Fruit fly (Drosophila melanogaster) whole organism, embryonic: ENCODE results near the gene Tsp5D.

ENCODE experiments used
- Adf1 ChIP-seq: fragments of 200-800 bp; sonication (Bioruptor generic); IDR thresholded peaks from 2 replicates; pipeline ENCODE4 v1.3.6; 2022; ENCODE audit warnings: missing biosample characterization, missing genetic modification characterization
- BEAF-32 ChIP-seq: fragments of 200-800 bp; sonication (Bioruptor generic); optimal IDR thresholded peaks from 3 replicates; lab custom pipeline; 2017; ENCODE audit warnings: missing biosample characterization, missing genetic modification characterization, mild to moderate bottlenecking, moderate library complexity, missing genetic modification reagents
- Bgb ChIP-seq: fragments of 200-800 bp; sonication (Bioruptor generic); IDR thresholded peaks from 2 replicates; pipeline ENCODE4 v1.3.6; 2022; ENCODE audit warnings: missing biosample characterization, missing genetic modification characterization; ENCODE audit not compliant: partially characterized antibody
- CG11504 ChIP-seq: fragments of 200-800 bp; sonication (Bioruptor generic); optimal IDR thresholded peaks from 3 replicates; lab custom pipeline; 2019; ENCODE audit warnings: missing biosample characterization, mild to moderate bottlenecking, missing genetic modification characterization, moderate library complexity
- CG13624 ChIP-seq: fragments of 200-800 bp; sonication (Bioruptor generic); optimal IDR thresholded peaks from 2 replicates; lab custom pipeline; 2016; ENCODE audit warnings: missing biosample characterization, missing genetic modification characterization
- CG14667 ChIP-seq: fragments of 200-800 bp; sonication (Bioruptor generic); IDR thresholded peaks from 2 replicates; pipeline ENCODE4 v1.3.6; 2022; ENCODE audit warnings: missing biosample characterization, missing genetic modification characterization
- CG14710 ChIP-seq: fragments of 200-800 bp; sonication (Bioruptor generic); optimal IDR thresholded peaks from 3 replicates; lab custom pipeline; 2019; ENCODE audit warnings: missing biosample characterization, mild to moderate bottlenecking, missing genetic modification characterization, moderate library complexity
- CG15479 ChIP-seq: fragments of 200-800 bp; sonication (Bioruptor generic); optimal IDR thresholded peaks from 3 replicates; lab custom pipeline; 2019; ENCODE audit warnings: missing biosample characterization, mild to moderate bottlenecking, missing genetic modification characterization, moderate library complexity
- CG15514 ChIP-seq: fragments of 200-800 bp; sonication (Bioruptor generic); optimal IDR thresholded peaks from 3 replicates; lab custom pipeline; 2017; ENCODE audit warnings: missing biosample characterization, missing genetic modification characterization, mild to moderate bottlenecking, moderate library complexity, missing genetic modification reagents
- CG1832 ChIP-seq: fragments of 200-800 bp; sonication (Bioruptor generic); optimal IDR thresholded peaks from 2 replicates; lab custom pipeline; 2017; ENCODE audit warnings: missing biosample characterization, mild to moderate bottlenecking, missing genetic modification characterization, inconsistent platforms
- CG18619 ChIP-seq: fragments of 200-800 bp; sonication (Bioruptor generic); optimal IDR thresholded peaks from 3 replicates; lab custom pipeline; 2017; ENCODE audit warnings: missing biosample characterization, mild to moderate bottlenecking, missing genetic modification characterization
- CG2712 ChIP-seq: fragments of 200-800 bp; optimal IDR thresholded peaks from 3 replicates; lab custom pipeline; 2019; ENCODE audit warnings: missing biosample characterization, mild to moderate bottlenecking, missing genetic modification characterization, moderate library complexity
- CG34224 ChIP-seq: fragments of 200-800 bp; sonication (Bioruptor generic); IDR thresholded peaks from 3 replicates; pipeline ENCODE4 v1.3.6; 2022; ENCODE audit warnings: missing biosample characterization, missing genetic modification characterization; ENCODE audit not compliant: partially characterized antibody
- CG34422 ChIP-seq: fragments of 200-800 bp; sonication (Bioruptor generic); IDR thresholded peaks from 3 replicates; pipeline ENCODE4 v1.3.6; 2022; ENCODE audit warnings: missing biosample characterization, missing genetic modification characterization
- CG6791 ChIP-seq: fragments of 200-800 bp; sonication (Bioruptor generic); IDR thresholded peaks from 3 replicates; pipeline ENCODE4 v1.3.6; 2022; ENCODE audit warnings: missing biosample characterization, missing genetic modification characterization; ENCODE audit not compliant: partially characterized antibody
- CG7357 ChIP-seq: fragments of 200-800 bp; sonication (Bioruptor generic); IDR thresholded peaks from 3 replicates; pipeline ENCODE4 v1.3.6; 2022; ENCODE audit warnings: missing biosample characterization, missing genetic modification characterization
- Dref ChIP-seq: fragments of 200-800 bp; sonication (Bioruptor generic); IDR thresholded peaks from 2 replicates; pipeline ENCODE4 v1.3.6; 2022; ENCODE audit warnings: missing biosample characterization, missing genetic modification characterization
- Drgx ChIP-seq: fragments of 200-800 bp; sonication (Bioruptor generic); IDR thresholded peaks from 2 replicates; pipeline ENCODE4 v1.3.6; 2022; ENCODE audit warnings: missing biosample characterization, missing genetic modification characterization
- Ets97D ChIP-seq: fragments of 200-800 bp; sonication (Bioruptor generic); optimal IDR thresholded peaks from 3 replicates; lab custom pipeline; 2016; ENCODE audit warnings: missing biosample characterization, missing genetic modification characterization
- MBD-R2 ChIP-seq: fragments of 200-800 bp; sonication (Bioruptor generic); IDR thresholded peaks from 2 replicates; pipeline ENCODE4 v1.3.6; 2022; ENCODE audit warnings: missing biosample characterization, missing genetic modification characterization
- MESR4 ChIP-seq: fragments of 200-800 bp; sonication (Bioruptor generic); optimal IDR thresholded peaks from 2 replicates; lab custom pipeline; 2018; ENCODE audit warnings: missing biosample characterization, mild to moderate bottlenecking, missing genetic modification characterization, moderate library complexity
- Med ChIP-seq: fragments of 200-800 bp; sonication (Bioruptor generic); peaks from one replicate; lab custom pipeline; 2016; ENCODE audit warnings: missing biosample characterization, missing genetic modification characterization, mild to moderate bottlenecking, inconsistent platforms, moderate library complexity
- NC2β ChIP-seq: fragments of 200-800 bp; sonication (Bioruptor generic); optimal IDR thresholded peaks from 2 replicates; lab custom pipeline; 2016; ENCODE audit warnings: missing biosample characterization, missing genetic modification characterization
- Nf-YA ChIP-seq: fragments of 200-800 bp; sonication (Bioruptor generic); IDR thresholded peaks from 2 replicates; pipeline ENCODE4 v1.3.6; 2022; ENCODE audit warnings: missing biosample characterization, missing genetic modification characterization
- Opbp ChIP-seq: fragments of 200-800 bp; sonication (Bioruptor generic); IDR thresholded peaks from 3 replicates; pipeline ENCODE4 v1.3.6; 2022; ENCODE audit warnings: missing biosample characterization, missing genetic modification characterization; ENCODE audit not compliant: partially characterized antibody
- Scr ChIP-seq: fragments of 200-800 bp; sonication (Bioruptor generic); IDR thresholded peaks from 2 replicates; pipeline ENCODE4 v1.3.6; 2022; ENCODE audit warnings: missing biosample characterization, missing genetic modification characterization; ENCODE audit not compliant: partially characterized antibody
- Sry-δ ChIP-seq: fragments of 200-800 bp; sonication (Bioruptor generic); optimal IDR thresholded peaks from 2 replicates; lab custom pipeline; 2016; ENCODE audit warnings: missing biosample characterization, missing genetic modification characterization
- Taf1 ChIP-seq: fragments of 200-800 bp; sonication (Bioruptor generic); IDR thresholded peaks from 2 replicates; pipeline ENCODE4 v1.3.6; 2022; ENCODE audit warnings: missing biosample characterization, missing genetic modification characterization
- YL-1 ChIP-seq: fragments of 200-800 bp; sonication (Bioruptor generic); optimal IDR thresholded peaks from 3 replicates; lab custom pipeline; 2017; ENCODE audit warnings: missing biosample characterization, mild to moderate bottlenecking, missing genetic modification characterization
- bigmax ChIP-seq: fragments of 200-800 bp; sonication (Bioruptor generic); optimal IDR thresholded peaks from 2 replicates; lab custom pipeline; 2018; ENCODE audit warnings: missing biosample characterization, mild to moderate bottlenecking, missing genetic modification characterization
- cg ChIP-seq: fragments of 200-800 bp; sonication (Bioruptor generic); optimal IDR thresholded peaks from 3 replicates; lab custom pipeline; 2019; ENCODE audit warnings: missing biosample characterization, mild to moderate bottlenecking, missing genetic modification characterization, moderate library complexity
- chinmo ChIP-seq: fragments of 200-800 bp; sonication (Bioruptor generic); IDR thresholded peaks from 4 replicates; pipeline ENCODE4 v1.3.6; 2022; ENCODE audit warnings: missing biosample characterization, missing genetic modification characterization; ENCODE audit not compliant: partially characterized antibody
- crol ChIP-seq: fragments of 200-800 bp; sonication (Bioruptor generic); IDR thresholded peaks from 2 replicates; pipeline ENCODE4 v1.3.6; 2022; ENCODE audit warnings: missing biosample characterization, missing genetic modification characterization
- crp ChIP-seq, 2 experiments: fragments of 200-800 bp; sonication (Bioruptor generic); optimal IDR thresholded peaks; 2 replicates in 1 of 2; 3 replicates in 1 of 2; lab custom pipeline; 2017; ENCODE audit warnings: missing biosample characterization in 2 of 2, missing genetic modification characterization in 2 of 2, mild to moderate bottlenecking in 1 of 2, moderate library complexity in 1 of 2
- dm ChIP-seq: fragments of 200-800 bp; sonication (Bioruptor generic); optimal IDR thresholded peaks from 3 replicates; lab custom pipeline; 2016; ENCODE audit warnings: missing biosample characterization, missing genetic modification characterization
- hbn ChIP-seq: fragments of 200-800 bp; sonication (Bioruptor generic); IDR thresholded peaks from 2 replicates; pipeline ENCODE4 v1.3.6; 2022; ENCODE audit warnings: missing biosample characterization, missing genetic modification characterization; ENCODE audit not compliant: partially characterized antibody
- hth ChIP-seq: fragments of >200 bp; optimal IDR thresholded peaks from 2 replicates; lab custom pipeline; 2017; ENCODE audit warnings: inconsistent platforms
- jumu ChIP-seq: fragments of 200-800 bp; sonication (Bioruptor generic); optimal IDR thresholded peaks from 3 replicates; lab custom pipeline; 2016; ENCODE audit warnings: missing biosample characterization, missing genetic modification characterization
- knrl ChIP-seq: fragments of 200-800 bp; sonication (Bioruptor generic); IDR thresholded peaks from 3 replicates; pipeline ENCODE4 v1.3.6; 2022; ENCODE audit warnings: missing biosample characterization, missing genetic modification characterization; ENCODE audit not compliant: partially characterized antibody
- lilli ChIP-seq: fragments of 200-800 bp; sonication (Bioruptor generic); optimal IDR thresholded peaks from 3 replicates; lab custom pipeline; 2016; ENCODE audit warnings: missing biosample characterization, missing genetic modification characterization
- mld ChIP-seq: fragments of 200-800 bp; sonication (Bioruptor generic); IDR thresholded peaks from 3 replicates; pipeline ENCODE4 v1.3.6; 2022; ENCODE audit warnings: missing biosample characterization, missing genetic modification characterization; ENCODE audit not compliant: partially characterized antibody
- nerfin-2 ChIP-seq: fragments of 200-800 bp; sonication (Bioruptor generic); IDR thresholded peaks from 2 replicates; pipeline ENCODE4 v1.3.6; 2022; ENCODE audit warnings: missing biosample characterization, missing genetic modification characterization; ENCODE audit not compliant: partially characterized antibody
- psq ChIP-seq: fragments of 200-800 bp; sonication (Bioruptor generic); optimal IDR thresholded peaks from 2 replicates; lab custom pipeline; 2017; ENCODE audit warnings: missing biosample characterization, missing genetic modification characterization
- sna ChIP-seq: fragments of 200-800 bp; sonication (Bioruptor generic); IDR thresholded peaks from 2 replicates; pipeline ENCODE4 v1.3.6; 2022; ENCODE audit warnings: missing biosample characterization, missing genetic modification characterization; ENCODE audit not compliant: partially characterized antibody
- stwl ChIP-seq: fragments of 200-800 bp; sonication (Bioruptor generic); optimal IDR thresholded peaks from 3 replicates; lab custom pipeline; 2018; ENCODE audit warnings: missing biosample characterization, mild to moderate bottlenecking, missing genetic modification characterization, moderate library complexity
- vvl ChIP-seq: fragments of 200-800 bp; sonication (Bioruptor generic); IDR thresholded peaks from 2 replicates; pipeline ENCODE4 v1.3.6; 2022; ENCODE audit warnings: missing biosample characterization, missing genetic modification characterization
- zen2 ChIP-seq: fragments of 200-800 bp; sonication (Bioruptor generic); IDR thresholded peaks from 3 replicates; pipeline ENCODE4 v1.3.6; 2022; ENCODE audit warnings: missing biosample characterization, missing genetic modification characterization; ENCODE audit not compliant: partially characterized antibody

The Tsp5D gene

dm6 chrX:6089679-6090460, 15.2 kb upstream of the Tsp5D start, which contains the start of gene raptor (continued):
- no peak for TF ChIP-seq chinmo (GFP tag; lab: Robert Waterston, UW)
- TF ChIP-seq Scr (GFP tag; lab: Robert Waterston, UW) = peak; percentile 31; the same call in 1 of the 2 replicates
- peak; percentile 51 for TF ChIP-seq YL-1
- TF ChIP-seq vvl (GFP tag; lab: Robert Waterston, UW) = no peak
- TF ChIP-seq CG6791 = peak; percentile 46; the same call in 1 of the 3 replicates
- peak; percentile 84 for TF ChIP-seq Adf1
- peak; percentile 41 for TF ChIP-seq knrl (GFP tag; lab: Robert Waterston, UW)
- TF ChIP-seq CG2712 (tag; lab: Kevin White, UChicago) = peak; percentile 8
- peak; percentile 41 for TF ChIP-seq CG15479 (GFP tag; lab: Kevin White, UChicago)
- TF ChIP-seq sna (GFP tag; lab: Robert Waterston, UW) = no peak
- 0 out of 3 replicates have a peak, but pooled peaks have one; percentile 36 for TF ChIP-seq zen2 (GFP tag; lab: Robert Waterston, UW)
- TF ChIP-seq CG14667 = no peak
- peak; percentile 83 for TF ChIP-seq crol
- peak; percentile 76 for TF ChIP-seq MESR4 (GFP tag; lab: Kevin White, UChicago)
- TF ChIP-seq hth (lab: Kevin White, UChicago) = no peak
- TF ChIP-seq nerfin-2 = peak; percentile 33; the same call in 1 of the 2 replicates
- TF ChIP-seq Sry-δ (GFP tag; lab: Kevin White, UChicago) = peak; percentile 81
- TF ChIP-seq Nf-YA = no peak
- TF ChIP-seq CG1832 = no peak
- peak; percentile 16 for TF ChIP-seq CG15514
- TF ChIP-seq mld (GFP tag; lab: Robert Waterston, UW) = peak; percentile 53; the same call in 1 of the 3 replicates
- peak in 1 of 2 experiments; percentile 58 for TF ChIP-seq crp (GFP tag; optimal IDR thresholded peaks at IDR 0.05; lab: Kevin White, UChicago)
- TF ChIP-seq NC2β (GFP tag; lab: Kevin White, UChicago) = no peak
- peak; percentile 50 for TF ChIP-seq hbn (GFP tag; lab: Robert Waterston, UW)
- peak; percentile 3 for TF ChIP-seq CG11504 (tag; lab: Kevin White, UChicago)
- peak; percentile 54; the same call in 1 of the 3 replicates for TF ChIP-seq CG34224 (GFP tag; lab: Robert Waterston, UW)
- TF ChIP-seq Taf1 (GFP tag; lab: Robert Waterston, UW) = no peak
- TF ChIP-seq lilli (GFP tag; lab: Kevin White, UChicago) = no peak
- no peak for TF ChIP-seq jumu (GFP tag; lab: Kevin White, UChicago)
- 0 out of 2 replicates have a peak, but pooled peaks have one; percentile 16 for TF ChIP-seq MBD-R2 (GFP tag; lab: Robert Waterston, UW)
- peak; percentile 35 for TF ChIP-seq psq (GFP tag; lab: Kevin White, UChicago)
- peak; percentile 18 for TF ChIP-seq CG14710
- TF ChIP-seq CG13624 (GFP tag; lab: Kevin White, UChicago) = no peak
- TF ChIP-seq Dref (GFP tag; lab: Robert Waterston, UW) = peak; percentile 85
- TF ChIP-seq dm (GFP tag; lab: Kevin White, UChicago) = peak; percentile 2
- TF ChIP-seq CG18619 (GFP tag; lab: Kevin White, UChicago) = no peak
- TF ChIP-seq stwl = peak; percentile 5
- 0 out of 3 replicates have a peak, but pooled peaks have one; percentile 24 for TF ChIP-seq Opbp (GFP tag; lab: Robert Waterston, UW)
- TF ChIP-seq Med (GFP tag; lab: Kevin White, UChicago) = peak; percentile 57
- no peak for TF ChIP-seq CG7357 (GFP tag; lab: Robert Waterston, UW)
- peak; percentile 48; the same call in 1 of the 2 replicates for TF ChIP-seq Bgb (GFP tag; lab: Robert Waterston, UW)
- TF ChIP-seq Drgx (GFP tag; lab: Robert Waterston, UW) = peak; percentile 6; the same call in 1 of the 2 replicates
- peak; percentile 66 for TF ChIP-seq BEAF-32
- peak; percentile 35 for TF ChIP-seq Ets97D (GFP tag; lab: Kevin White, UChicago)
- TF ChIP-seq bigmax (GFP tag; lab: Kevin White, UChicago) = peak; percentile 43
- TF ChIP-seq CG34422 (GFP tag; lab: Robert Waterston, UW) = no peak
- TF ChIP-seq cg (GFP tag; lab: Kevin White, UChicago) = no peak
